Worm (Caenorhabditis elegans) whole organism, early embryonic: Measurements from ENCODE around the gene mgl-1.

ENCODE experiments used
- B0310.2 ChIP-seq: sonication (generic microtip); optimal IDR thresholded peaks from 2 replicates; lab custom pipeline; 2016; ENCODE audit warnings: mild to moderate bottlenecking, missing genetic modification characterization, missing compliant biosample characterization
- ama-1 ChIP-seq: fragments of 150-350 bp; optimal IDR thresholded peaks from 2 replicates; lab custom pipeline; 2014
- ets-7 ChIP-seq: sonication (generic microtip); optimal IDR thresholded peaks from 2 replicates; lab custom pipeline; 2016; ENCODE audit warnings: missing genotype, missing genetic modification characterization, missing compliant biosample characterization
- hmbx-1 ChIP-seq: sonication (generic microtip); optimal IDR thresholded peaks from 2 replicates; lab custom pipeline; 2016; ENCODE audit warnings: mild to moderate bottlenecking, missing genetic modification characterization, missing compliant biosample characterization
- pes-1 ChIP-seq: fragments of 200-800 bp; sonication (Bioruptor generic); IDR thresholded peaks from 2 replicates; pipeline ENCODE4 v1.3.6; 2022; ENCODE audit warnings: missing genetic modification reagents, missing genetic modification characterization, missing compliant biosample characterization
- tbx-11 ChIP-seq: fragments of 200-800 bp; sonication (Bioruptor generic); IDR thresholded peaks from 2 replicates; pipeline ENCODE4 v1.3.6; 2022; ENCODE audit warnings: missing genetic modification characterization, missing compliant biosample characterization
- tbx-37 ChIP-seq: fragments of 200-800 bp; sonication (Bioruptor generic); conservative IDR thresholded peaks from 2 replicates; pipeline ENCODE4 v1.3.6; 2022; ENCODE audit warnings: missing genetic modification reagents, missing genetic modification characterization, missing compliant biosample characterization

ce11 chrX:9918997-9919396 is 57.1 kb downstream of the mgl-1 start, which contains the start of gene folr-1:
- no peak for TF ChIP-seq ama-1
- no peak for TF ChIP-seq tbx-11
- no peak for TF ChIP-seq B0310.2 (tag; lab: Kevin White, UChicago)
- no peak for TF ChIP-seq pes-1 (GFP tag; lab: Robert Waterston, UW)
- no peak for TF ChIP-seq tbx-37 (GFP tag; lab: Robert Waterston, UW)
- no peak for TF ChIP-seq ets-7 (tag; lab: Kevin White, UChicago)
- no peak for TF ChIP-seq hmbx-1
